Fruit fly (Drosophila melanogaster): ENCODE data around the gene Coq8.

Coq8 gene

dm6 chrX:12889075-12889474 is 11.8 kb downstream of the Coq8 start (continued):
- TF ChIP-seq CG8478 (optimal IDR thresholded peaks at IDR 0.05) (no peak), CG13287 (GFP tag; IDR thresholded peaks at IDR 0.05; ENCODE audit: partially characterized antibody) (no peak), gcm (GFP tag; optimal IDR thresholded peaks at IDR 0.05) (no peak), kah (GFP tag; optimal IDR thresholded peaks at IDR 0.05) (no peak), NC2β (GFP tag; optimal IDR thresholded peaks at IDR 0.05) (no peak), chn (GFP tag; optimal IDR thresholded peaks at IDR 0.05) (no peak), pho (GFP tag; optimal IDR thresholded peaks at IDR 0.05) (no peak), zfh2 (GFP tag; optimal IDR thresholded peaks at IDR 0.05) (no peak), MBD-R2 (GFP tag; IDR thresholded peaks at IDR 0.05) (no peak), HLH54F (GFP tag; optimal IDR thresholded peaks at IDR 0.05) (no peak), Sox100B (GFP tag; optimal IDR thresholded peaks at IDR 0.05) (peak; percentile 31), CG7271 (tag; optimal IDR thresholded peaks at IDR 0.05) (no peak), CG43689 (GFP tag; IDR thresholded peaks at IDR 0.05) (no peak), CG17612 (GFP tag; IDR thresholded peaks at IDR 0.05) (no peak), Side (GFP tag; optimal IDR thresholded peaks at IDR 0.05) (peak; percentile 16), CG2889 (GFP tag; IDR thresholded peaks at IDR 0.05) (no peak), chm (GFP tag; IDR thresholded peaks at IDR 0.05) (no peak), Hmx (GFP tag; optimal IDR thresholded peaks at IDR 0.05) (no peak), bsh (GFP tag; optimal IDR thresholded peaks at IDR 0.05) (peak in 1 of 2 experiments; percentile 50), CG3281 (GFP tag; optimal IDR thresholded peaks at IDR 0.05) (no peak), Ssrp (tag; optimal IDR thresholded peaks at IDR 0.05) (no peak), ftz-f1 (GFP tag; optimal IDR thresholded peaks at IDR 0.05) (no peak), CG17568 (GFP tag; optimal IDR thresholded peaks at IDR 0.05) (peak; percentile 16), CG4328 (GFP tag; optimal IDR thresholded peaks at IDR 0.05) (peak; percentile 0), zen2 (GFP tag; IDR thresholded peaks at IDR 0.05; ENCODE audit: partially characterized antibody) (no peak), aop (GFP tag; IDR thresholded peaks at IDR 0.05) (no peak), CG8359 (GFP tag; optimal IDR thresholded peaks at IDR 0.05; ENCODE audit: borderline replicate concordance) (peak; percentile 36), nerfin-1 (tag; optimal IDR thresholded peaks at IDR 0.05) (peak; percentile 41), psq (GFP tag; optimal IDR thresholded peaks at IDR 0.05) (no peak), CG12769 (tag; optimal IDR thresholded peaks at IDR 0.05) (peak; percentile 69), ham (GFP tag; IDR thresholded peaks at IDR 0.05) (no peak), ac (GFP tag; optimal IDR thresholded peaks at IDR 0.05) (no peak), Spps (tag; optimal IDR thresholded peaks at IDR 0.05) (no peak), luna (GFP tag; optimal IDR thresholded peaks at IDR 0.05) (no peak), Fer3 (tag; optimal IDR thresholded peaks at IDR 0.05) (no peak), CG4820 (GFP tag; optimal IDR thresholded peaks at IDR 0.05) (no peak), NFAT (GFP tag; IDR thresholded peaks at IDR 0.05) (no peak), ase (GFP tag; IDR thresholded peaks at IDR 0.05) (no peak), Stat92E (GFP tag; optimal IDR thresholded peaks at IDR 0.05) (no peak), CG17802 (tag; optimal IDR thresholded peaks at IDR 0.05) (no peak), CG14667 (GFP tag; IDR thresholded peaks at IDR 0.05) (no peak), Dref (GFP tag; IDR thresholded peaks at IDR 0.05) (no peak), B-H2 (GFP tag; optimal IDR thresholded peaks at IDR 0.05) (no peak), p53 (GFP tag; optimal IDR thresholded peaks at IDR 0.05) (peak; percentile 16), CG17186 (GFP tag; optimal IDR thresholded peaks at IDR 0.05) (no peak), gt (GFP tag; IDR thresholded peaks at IDR 0.05) (no peak), CG11093 (GFP tag; IDR thresholded peaks at IDR 0.05) (no peak), Blimp-1 (GFP tag; optimal IDR thresholded peaks at IDR 0.05) (peak; percentile 45), CG3726 (GFP tag; IDR thresholded peaks at IDR 0.05) (no peak), CG10431 (GFP tag; optimal IDR thresholded peaks at IDR 0.05) (no peak), bab2 (GFP tag; optimal IDR thresholded peaks at IDR 0.05) (peak; percentile 9), Ada2b (GFP tag; IDR thresholded peaks at IDR 0.05) (no peak)

Data from whole organism, embryonic.